Worm (Caenorhabditis elegans) whole organism, L1 larva: ENCODE data around the gene nep-4.

Experiments
- C34B4.2 ChIP-seq: sonication (generic microtip); optimal IDR thresholded peaks from 2 replicates; lab custom pipeline; 2017; ENCODE audit warnings: mild to moderate bottlenecking, missing genetic modification characterization, missing compliant biosample characterization
- F16B12.6 ChIP-seq: fragments of 150-350 bp; optimal IDR thresholded peaks from 2 replicates; lab custom pipeline; 2014; ENCODE audit warnings: missing biosample characterization, missing genetic modification characterization
- aha-1 ChIP-seq: fragments of 150-350 bp; optimal IDR thresholded peaks from 2 replicates; lab custom pipeline; 2014; ENCODE audit warnings: missing biosample characterization, missing genetic modification characterization
- alr-1 ChIP-seq: fragments of 200-800 bp; sonication (Bioruptor generic); optimal IDR thresholded peaks from 2 replicates; lab custom pipeline; 2018; ENCODE audit warnings: borderline replicate concordance, mild to moderate bottlenecking, missing genetic modification characterization, missing compliant biosample characterization
- aly-2 ChIP-seq: fragments of 150-350 bp; optimal IDR thresholded peaks from 2 replicates; lab custom pipeline; 2014; ENCODE audit warnings: missing biosample characterization, missing genetic modification characterization
- blmp-1 ChIP-seq: fragments of 150-350 bp; optimal IDR thresholded peaks from 2 replicates; lab custom pipeline; 2014; ENCODE audit warnings: missing biosample characterization, missing genetic modification characterization
- ceh-82 ChIP-seq, 3 experiments: fragments of 150-350 bp in 1 of 3; sonication (generic microtip) in 2 of 3; optimal IDR thresholded peaks; 2 replicates each; lab custom pipeline; 2014 to 2017; ENCODE audit warnings: missing biosample characterization in 3 of 3, missing genetic modification characterization in 3 of 3
- ceh-88 ChIP-seq: fragments of 200-800 bp; sonication (Bioruptor generic); IDR thresholded peaks from 2 replicates; pipeline ENCODE4 v1.3.6; 2022; ENCODE audit warnings: missing genetic modification characterization, missing compliant biosample characterization
- ceh-90 ChIP-seq: sonication (generic microtip); optimal IDR thresholded peaks from 2 replicates; lab custom pipeline; 2016; ENCODE audit warnings: missing genetic modification characterization, missing compliant biosample characterization
- ces-1 ChIP-seq: fragments of 150-350 bp; optimal IDR thresholded peaks from 2 replicates; lab custom pipeline; 2014; ENCODE audit warnings: missing biosample characterization, missing genetic modification reagents, missing genetic modification characterization
- dsc-1 ChIP-seq: sonication (generic microtip); optimal IDR thresholded peaks from 2 replicates; lab custom pipeline; 2016; ENCODE audit warnings: mild to moderate bottlenecking, missing genetic modification characterization, missing compliant biosample characterization
- efl-1 ChIP-seq, 4 experiments: fragments of 150-350 bp; optimal IDR thresholded peaks in 3 of 4; peaks in 1 of 4; 1 replicate in 1 of 4; 2 replicates in 3 of 4; lab custom pipeline; 2014; ENCODE audit warnings: missing biosample characterization in 2 of 4, missing genetic modification characterization in 2 of 4, missing genetic modification reagents in 2 of 4
- egl-27 ChIP-seq, 2 experiments: fragments of 150-350 bp in 1 of 2; sonication (generic microtip); optimal IDR thresholded peaks; 3 replicates each; lab custom pipeline; 2017 to 2018; ENCODE audit warnings: missing biosample characterization in 2 of 2, missing genetic modification characterization in 2 of 2, missing genetic modification reagents in 2 of 2
- elt-2 ChIP-seq: sonication (generic microtip); optimal IDR thresholded peaks from 2 replicates; lab custom pipeline; 2016; ENCODE audit warnings: missing genetic modification characterization, mild to moderate bottlenecking, inconsistent platforms, missing compliant biosample characterization, missing genetic modification reagents
- ets-5 ChIP-seq: fragments of 200-800 bp; sonication (Bioruptor generic); IDR thresholded peaks from 2 replicates; pipeline ENCODE4 v1.3.6; 2022; ENCODE audit warnings: missing genetic modification characterization, missing compliant biosample characterization
- fkh-10 ChIP-seq: sonication (generic microtip); optimal IDR thresholded peaks from 2 replicates; lab custom pipeline; 2017; ENCODE audit warnings: missing biosample characterization, missing genetic modification reagents, missing genetic modification characterization
- fkh-4 ChIP-seq: sonication (generic microtip); optimal IDR thresholded peaks from 2 replicates; lab custom pipeline; 2016; ENCODE audit warnings: missing compliant biosample characterization, missing genetic modification characterization, borderline replicate concordance
- fos-1 ChIP-seq: fragments of 150-350 bp; optimal IDR thresholded peaks from 2 replicates; lab custom pipeline; 2014; ENCODE audit warnings: missing biosample characterization, missing genetic modification characterization
- grh-1 ChIP-seq: fragments of 200-800 bp; sonication (Bioruptor generic); IDR thresholded peaks from 2 replicates; pipeline ENCODE4 v1.3.6; 2022; ENCODE audit warnings: missing genetic modification reagents, missing genetic modification characterization, missing compliant biosample characterization
- hlh-4 ChIP-seq: sonication (generic microtip); optimal IDR thresholded peaks from 2 replicates; lab custom pipeline; 2016; ENCODE audit warnings: mild to moderate bottlenecking, missing genetic modification characterization, missing compliant biosample characterization
- irx-1 ChIP-seq: sonication (generic microtip); optimal IDR thresholded peaks from 2 replicates; lab custom pipeline; 2016; ENCODE audit warnings: missing genetic modification characterization, missing compliant biosample characterization
- jun-1 ChIP-seq: fragments of 150-350 bp; optimal IDR thresholded peaks from 2 replicates; lab custom pipeline; 2014; ENCODE audit warnings: missing biosample characterization, missing genetic modification reagents, missing genetic modification characterization
- lin-13 ChIP-seq: fragments of 150-350 bp; optimal IDR thresholded peaks from 2 replicates; lab custom pipeline; 2014; ENCODE audit warnings: missing biosample characterization, missing genetic modification reagents, missing genetic modification characterization
- lin-14 ChIP-seq: fragments of 200-800 bp; sonication (Bioruptor generic); optimal IDR thresholded peaks from 2 replicates; lab custom pipeline; 2018; ENCODE audit warnings: mild to moderate bottlenecking, missing genetic modification characterization, moderate library complexity, missing compliant biosample characterization
- lin-35 ChIP-seq, 2 experiments: fragments of 150-350 bp; optimal IDR thresholded peaks; 2 replicates each; lab custom pipeline; 2014; ENCODE audit warnings: missing biosample characterization in 2 of 2, missing genetic modification characterization in 2 of 2, missing genetic modification reagents in 2 of 2
- lir-3 ChIP-seq: sonication (generic microtip); optimal IDR thresholded peaks from 2 replicates; lab custom pipeline; 2016; ENCODE audit warnings: mild to moderate bottlenecking, missing genetic modification characterization, moderate library complexity, missing compliant biosample characterization; ENCODE audit not compliant: poor library complexity
- lsy-2 ChIP-seq, 2 experiments: fragments of 150-350 bp; optimal IDR thresholded peaks; 2 replicates each; lab custom pipeline; 2014; ENCODE audit warnings: missing biosample characterization in 2 of 2, missing genetic modification characterization in 2 of 2
- mab-9 ChIP-seq: fragments of 200-800 bp; sonication (Bioruptor generic); IDR thresholded peaks from 2 replicates; pipeline ENCODE4 v1.3.6; 2022; ENCODE audit warnings: missing genetic modification reagents, missing genetic modification characterization, missing compliant biosample characterization
- mef-2 ChIP-seq: fragments of 150-350 bp; optimal IDR thresholded peaks from 2 replicates; lab custom pipeline; 2014; ENCODE audit warnings: missing biosample characterization, missing genetic modification characterization
- mep-1 ChIP-seq: fragments of 150-350 bp; optimal IDR thresholded peaks from 2 replicates; lab custom pipeline; 2014; ENCODE audit warnings: missing biosample characterization, missing genetic modification characterization
- nhr-12 ChIP-seq: sonication (generic microtip); optimal IDR thresholded peaks from 2 replicates; lab custom pipeline; 2017; ENCODE audit warnings: missing biosample characterization, missing genetic modification characterization
- nhr-20 ChIP-seq: sonication (generic microtip); optimal IDR thresholded peaks from 2 replicates; lab custom pipeline; 2016; ENCODE audit warnings: mild to moderate bottlenecking, missing genetic modification characterization, missing compliant biosample characterization
- nhr-47 ChIP-seq: sonication (generic microtip); optimal IDR thresholded peaks from 2 replicates; lab custom pipeline; 2016; ENCODE audit warnings: mild to moderate bottlenecking, missing genetic modification characterization, moderate library complexity, missing compliant biosample characterization
- nhr-85 ChIP-seq: sonication (generic microtip); peaks from one replicate; lab custom pipeline; 2016; ENCODE audit warnings: missing genetic modification characterization, inconsistent platforms, missing compliant biosample characterization
- nhr-90 ChIP-seq: sonication (generic microtip); optimal IDR thresholded peaks from 2 replicates; lab custom pipeline; 2016; ENCODE audit warnings: mild to moderate bottlenecking, missing genetic modification characterization, missing compliant biosample characterization; ENCODE audit not compliant: poor library complexity
- pag-3 ChIP-seq: sonication (generic microtip); optimal IDR thresholded peaks from 2 replicates; lab custom pipeline; 2017; ENCODE audit warnings: missing genetic modification characterization, mild to moderate bottlenecking, missing compliant biosample characterization, antibody characterized with exemption, borderline replicate concordance; ENCODE audit not compliant: insufficient read depth
- pax-3 ChIP-seq: fragments of 200-800 bp; sonication (Bioruptor generic); optimal IDR thresholded peaks from 2 replicates; lab custom pipeline; 2018; ENCODE audit warnings: mild to moderate bottlenecking, missing genetic modification characterization, moderate library complexity, missing compliant biosample characterization
- skn-1 ChIP-seq: fragments of 150-350 bp; optimal IDR thresholded peaks from 2 replicates; lab custom pipeline; 2014; ENCODE audit warnings: missing biosample characterization, missing genetic modification characterization
- snu-23 ChIP-seq: sonication (generic microtip); optimal IDR thresholded peaks from 2 replicates; lab custom pipeline; 2016; ENCODE audit warnings: missing genetic modification characterization, missing compliant biosample characterization
- sptf-1 ChIP-seq: fragments of 150-350 bp; optimal IDR thresholded peaks from 2 replicates; lab custom pipeline; 2014; ENCODE audit warnings: missing biosample characterization, missing genetic modification characterization
- unc-62 ChIP-seq: fragments of 150-350 bp; optimal IDR thresholded peaks from 2 replicates; lab custom pipeline; 2014; ENCODE audit warnings: missing biosample characterization, missing genetic modification reagents, missing genetic modification characterization
- unc-98 ChIP-seq: fragments of 200-800 bp; sonication (Bioruptor generic); IDR thresholded peaks from 2 replicates; pipeline ENCODE4 v1.3.6; 2022; ENCODE audit warnings: missing genetic modification characterization, missing compliant biosample characterization
- vab-15 ChIP-seq: sonication (generic microtip); optimal IDR thresholded peaks from 2 replicates; lab custom pipeline; 2017; ENCODE audit warnings: missing genotype, mild to moderate bottlenecking, missing genetic modification characterization, missing compliant biosample characterization

nep-4 gene

DNA sequence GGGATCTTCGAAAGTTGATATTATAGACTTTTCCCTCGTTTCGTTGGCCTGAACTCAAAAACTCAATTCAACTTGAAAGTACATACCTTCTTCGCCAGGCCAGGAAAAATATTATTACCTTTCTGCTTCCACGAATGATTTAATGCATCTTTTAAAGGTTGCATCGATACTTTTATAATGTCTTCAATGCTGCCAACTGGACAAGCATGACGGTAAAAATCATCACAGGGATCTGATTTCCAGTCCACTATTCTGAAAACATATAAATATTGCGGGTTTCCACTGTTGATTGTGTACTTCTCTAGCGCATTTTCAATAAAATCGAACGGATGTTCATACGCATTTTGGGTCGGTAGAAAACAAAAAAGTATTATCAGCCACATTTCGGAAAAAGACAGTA is at the start of gene nep-4:
TSS of gene nep-4 (minus strand) at position 393 of the 400 bp plus-strand sequence.
- no peak for TF ChIP-seq skn-1
- no peak for TF ChIP-seq irx-1 (tag; lab: Kevin White, UChicago)
- no peak for TF ChIP-seq nhr-20 (tag; lab: Kevin White, UChicago)
- no peak for TF ChIP-seq aly-2
- no peak for TF ChIP-seq ceh-88 (GFP tag; lab: Robert Waterston, UW)
- TF ChIP-seq sptf-1 (tag; lab: Kevin White, UChicago) = no peak
- no peak for TF ChIP-seq blmp-1
- no peak for TF ChIP-seq lsy-2 (tag; optimal IDR thresholded peaks at IDR 0.05; lab: Kevin White, UChicago)
- no peak for TF ChIP-seq egl-27 (tag; optimal IDR thresholded peaks at IDR 0.05; lab: Kevin White, UChicago)
- TF ChIP-seq vab-15 (tag; lab: Kevin White, UChicago) = no peak
- TF ChIP-seq fkh-4 (tag; lab: Kevin White, UChicago) = no peak
- no peak for TF ChIP-seq nhr-12 (tag; lab: Kevin White, UChicago)
- TF ChIP-seq unc-62 (GFP tag; lab: Kevin White, UChicago) = no peak
- no peak for TF ChIP-seq snu-23 (GFP tag; lab: Kevin White, UChicago)
- no peak for TF ChIP-seq mab-9 (GFP tag; lab: Robert Waterston, UW)
- TF ChIP-seq unc-98 (GFP tag; lab: Robert Waterston, UW) = no peak
- TF ChIP-seq ceh-90 (tag; lab: Kevin White, UChicago) = no peak
- no peak for TF ChIP-seq ets-5 (GFP tag; lab: Robert Waterston, UW)

ce11 chrX:6905581-6905980 is 42.4 kb upstream of the nep-4 start:
- no peak for TF ChIP-seq lir-3 (tag; lab: Kevin White, UChicago)
- no peak for TF ChIP-seq aha-1
- peak; percentile 14 for TF ChIP-seq nhr-90 (tag; lab: Kevin White, UChicago)
- TF ChIP-seq snu-23 (GFP tag; lab: Kevin White, UChicago) = no peak
- no peak for TF ChIP-seq ets-5 (GFP tag; lab: Robert Waterston, UW)
- no peak for TF ChIP-seq lin-13 (GFP tag; lab: Kevin White, UChicago)
- no peak for TF ChIP-seq ceh-82 (tag; optimal IDR thresholded peaks at IDR 0.05; lab: Kevin White, UChicago)
- TF ChIP-seq C34B4.2 (tag; lab: Kevin White, UChicago) = no peak
- peak; percentile 77 for TF ChIP-seq elt-2
- TF ChIP-seq fkh-10 (GFP tag; lab: Kevin White, UChicago) = no peak
- TF ChIP-seq pag-3 (tag; lab: Kevin White, UChicago) = no peak
- TF ChIP-seq lsy-2 (tag; optimal IDR thresholded peaks at IDR 0.05; lab: Kevin White, UChicago) = no peak
- TF ChIP-seq ces-1 (GFP tag; lab: Kevin White, UChicago) = no peak
- TF ChIP-seq alr-1 = no peak
- no peak for TF ChIP-seq jun-1 (tag; lab: Kevin White, UChicago)
- no peak for TF ChIP-seq dsc-1 (tag; lab: Kevin White, UChicago)
- no peak for TF ChIP-seq mef-2 (tag; lab: Kevin White, UChicago)
- no peak for TF ChIP-seq lin-14 (GFP tag; lab: Kevin White, UChicago)
- no peak for TF ChIP-seq nhr-47
- TF ChIP-seq lin-35 (GFP tag; optimal IDR thresholded peaks at IDR 0.05; lab: Kevin White, UChicago) = peak in 1 of 2 experiments; percentile 32
- no peak for TF ChIP-seq F16B12.6 (tag; lab: Kevin White, UChicago)
- TF ChIP-seq vab-15 (tag; lab: Kevin White, UChicago) = no peak
- TF ChIP-seq grh-1 (GFP tag; lab: Robert Waterston, UW) = no peak

DNA sequence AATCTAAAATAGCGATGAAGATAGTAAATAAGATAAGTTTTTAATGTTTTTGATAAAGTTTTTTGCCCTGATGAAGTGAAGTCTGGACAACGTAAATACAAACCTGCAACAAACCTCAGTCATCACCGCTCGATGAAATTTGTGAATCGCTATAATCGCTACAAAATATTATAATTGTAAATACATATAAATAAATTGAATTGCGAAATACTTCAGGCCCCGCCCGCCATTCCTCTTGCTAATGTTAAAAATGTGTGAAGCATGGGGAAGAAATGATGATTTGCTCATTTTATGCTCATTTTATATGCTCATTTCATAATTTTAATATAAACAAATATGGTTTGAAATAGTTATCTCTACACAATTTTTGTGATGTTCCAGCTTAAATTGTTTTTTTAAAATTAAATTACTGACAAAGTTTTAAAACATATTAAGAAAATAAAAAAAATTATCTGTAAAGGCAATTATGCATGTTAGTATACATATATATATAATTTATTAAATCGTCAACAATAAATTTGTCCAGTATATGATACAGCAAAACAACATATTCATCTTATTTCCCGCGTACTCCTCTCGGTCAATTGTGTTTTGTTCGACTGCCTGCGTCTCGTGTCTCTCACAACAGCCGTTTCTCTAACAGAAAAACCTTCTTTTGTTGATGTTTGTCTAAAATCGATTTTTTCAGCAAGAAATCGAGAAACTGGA is 41.0 kb upstream of the nep-4 start, which contains the start of gene sid-5:
TSS of gene sid-5 (plus strand) at position 658 of the 708 bp plus-strand sequence.
- TF ChIP-seq alr-1 (no peak), blmp-1 (no peak), hlh-4 (tag; lab: Kevin White, UChicago) (no peak), nhr-85 (tag; lab: Kevin White, UChicago) (no peak), efl-1 (optimal IDR thresholded peaks at IDR 0.05; lab: Kevin White, UChicago) (no peak), efl-1 (GFP tag; optimal IDR thresholded peaks at IDR 0.05 in 1 of 2; lab: Kevin White, UChicago) (peak in 1 of 2 experiments; percentile 44), pax-3 (tag; lab: Kevin White, UChicago) (no peak), mep-1 (tag; lab: Kevin White, UChicago) (no peak), fos-1 (tag; lab: Kevin White, UChicago) (no peak), pag-3 (tag; lab: Kevin White, UChicago) (no peak), nhr-20 (tag; lab: Kevin White, UChicago) (no peak), aha-1 (no peak), lin-35 (GFP tag; optimal IDR thresholded peaks at IDR 0.05; lab: Kevin White, UChicago) (no peak), fkh-4 (tag; lab: Kevin White, UChicago) (no peak), lin-14 (GFP tag; lab: Kevin White, UChicago) (peak; percentile 24)
